Fruit fly (Drosophila melanogaster): ENCODE measurements around the gene CG4956.

dm6 chr3R:25811611-25812010 lies 33.5 kb upstream of the CG4956 start, which contains the start of the genes Acam and CG17770:
- TF ChIP-seq Lpt (GFP tag; optimal IDR thresholded peaks at IDR 0.05): no peak
- no peak for TF ChIP-seq Blimp-1 (GFP tag; optimal IDR thresholded peaks at IDR 0.05)
- no peak for TF ChIP-seq CG6854 (GFP tag; optimal IDR thresholded peaks at IDR 0.05)
- no peak for TF ChIP-seq CG6808 (GFP tag; optimal IDR thresholded peaks at IDR 0.05)
- TF ChIP-seq ss (GFP tag; optimal IDR thresholded peaks at IDR 0.05): no peak
- TF ChIP-seq Eip93F (GFP tag; optimal IDR thresholded peaks at IDR 0.05): no peak
- no peak for TF ChIP-seq esn (GFP tag; optimal IDR thresholded peaks at IDR 0.05)

Data from whole organism, prepupa.